Worm (Caenorhabditis elegans): ENCODE measurements around the gene T09F5.20.
"Not testable (repeated sequence)": the region's sequence is repeated elsewhere in the genome, so short reads cannot be mapped to it uniquely, and the experiment has no call there.

T09F5.20 gene

ce11 chrV:15127413-15127812, 20.3 kb downstream of the T09F5.20 start, which contains the start of gene srj-27:
TSS of gene srj-27 (minus strand) at chrV:15127513.
- no peak for TF ChIP-seq ceh-13 (GFP tag; optimal IDR thresholded peaks at IDR 0.05)
- no peak for TF ChIP-seq scrt-1 (GFP tag; IDR thresholded peaks at IDR 0.05)
- TF ChIP-seq ama-1 (optimal IDR thresholded peaks at IDR 0.05) = no peak
- no peak for TF ChIP-seq B0310.2 (tag; optimal IDR thresholded peaks at IDR 0.05)
- no peak for TF ChIP-seq sea-1 (GFP tag; conservative IDR thresholded peaks at IDR 0.05)
- TF ChIP-seq ets-7 (tag; optimal IDR thresholded peaks at IDR 0.05) = no peak
- no peak for TF ChIP-seq tra-4 (tag; optimal IDR thresholded peaks at IDR 0.05)
- TF ChIP-seq tbx-11 (GFP tag; IDR thresholded peaks at IDR 0.05) = no peak
- no peak for TF ChIP-seq F13C5.2 (tag; optimal IDR thresholded peaks at IDR 0.05)
- no peak for TF ChIP-seq aly-1 (tag; optimal IDR thresholded peaks at IDR 0.05)
- no peak for TF ChIP-seq ceh-36 (tag; optimal IDR thresholded peaks at IDR 0.05)
- no peak for TF ChIP-seq hmg-4 (GFP tag; optimal IDR thresholded peaks at IDR 0.05)
- no peak for TF ChIP-seq hmbx-1 (tag; optimal IDR thresholded peaks at IDR 0.05)
- no peak for TF ChIP-seq hnd-1 (tag; optimal IDR thresholded peaks at IDR 0.05)
- TF ChIP-seq tbx-37 (GFP tag; conservative IDR thresholded peaks at IDR 0.05) = no peak
- no peak for TF ChIP-seq pes-1 (GFP tag; IDR thresholded peaks at IDR 0.05)
- TF ChIP-seq flt-1 (GFP tag; IDR thresholded peaks at IDR 0.05) = no peak

- not testable (repeated sequence) for TF ChIP-seq tbx-37 (GFP tag; conservative IDR thresholded peaks at IDR 0.05); tbx-11 (GFP tag; IDR thresholded peaks at IDR 0.05); tra-4 (tag; optimal IDR thresholded peaks at IDR 0.05)
These were observed 22.5 kb downstream of the T09F5.20 start, which contains the start of gene ugt-30 for ce11 chrV:15125162-15125561. TSS of gene ugt-30 (minus strand) at chrV:15125262.

ce11 chrV:15119517-15119916, 28.2 kb downstream of the T09F5.20 start, which contains the start of gene flor-1:
TSS of gene flor-1 (minus strand) at chrV:15119617.
- TF ChIP-seq ama-1 (optimal IDR thresholded peaks at IDR 0.05) = no peak
- no peak for TF ChIP-seq ceh-36 (tag; optimal IDR thresholded peaks at IDR 0.05)
- no peak for TF ChIP-seq pes-1 (GFP tag; IDR thresholded peaks at IDR 0.05)
- no peak for TF ChIP-seq hmg-4 (GFP tag; optimal IDR thresholded peaks at IDR 0.05)
- TF ChIP-seq tbx-37 (GFP tag; conservative IDR thresholded peaks at IDR 0.05) = no peak
- TF ChIP-seq aly-1 (tag; optimal IDR thresholded peaks at IDR 0.05) = no peak
- no peak for TF ChIP-seq tbx-11 (GFP tag; IDR thresholded peaks at IDR 0.05)
- TF ChIP-seq ceh-13 (GFP tag; optimal IDR thresholded peaks at IDR 0.05) = no peak
- no peak for TF ChIP-seq sea-1 (GFP tag; conservative IDR thresholded peaks at IDR 0.05)
- TF ChIP-seq ets-7 (tag; optimal IDR thresholded peaks at IDR 0.05) = no peak
- TF ChIP-seq tra-4 (tag; optimal IDR thresholded peaks at IDR 0.05) = no peak
- no peak for TF ChIP-seq hmbx-1 (tag; optimal IDR thresholded peaks at IDR 0.05)

DNA sequence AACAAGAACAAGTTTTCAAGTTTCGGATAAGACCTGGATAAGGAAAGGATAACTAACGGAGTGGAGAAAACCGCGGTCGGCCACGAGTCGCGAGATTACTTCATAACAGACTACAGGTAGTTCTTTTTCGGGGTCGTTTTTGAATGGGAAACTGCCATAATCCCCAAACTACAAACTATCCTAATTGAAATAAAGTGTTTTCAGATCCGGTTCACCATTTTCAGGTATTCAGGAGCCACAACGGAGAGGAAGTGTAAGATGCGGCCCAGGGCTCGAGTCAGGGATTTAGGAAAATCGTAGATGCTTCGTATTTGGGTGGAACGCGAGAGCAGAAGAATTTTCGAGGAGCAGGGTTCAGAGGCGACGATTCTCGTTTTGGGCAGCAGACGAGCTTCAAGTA, 31.7 kb downstream of the T09F5.20 start, which contains the start of gene T01G5.8:
T01G5.8 (plus strand) TSS at position 301 of the 400 bp plus-strand sequence.
- not testable (repeated sequence) for TF ChIP-seq hmbx-1 (tag; optimal IDR thresholded peaks at IDR 0.05); ceh-36 (tag; optimal IDR thresholded peaks at IDR 0.05); flt-1 (GFP tag; IDR thresholded peaks at IDR 0.05)

- TF ChIP-seq tbx-11 (GFP tag; IDR thresholded peaks at IDR 0.05) = no peak
- TF ChIP-seq hnd-1 (tag; optimal IDR thresholded peaks at IDR 0.05) = no peak
- TF ChIP-seq ceh-36 (tag; optimal IDR thresholded peaks at IDR 0.05) = no peak
- no peak for TF ChIP-seq ets-7 (tag; optimal IDR thresholded peaks at IDR 0.05)
- no peak for TF ChIP-seq flt-1 (GFP tag; IDR thresholded peaks at IDR 0.05)
- TF ChIP-seq ama-1 (optimal IDR thresholded peaks at IDR 0.05) = no peak
- TF ChIP-seq scrt-1 (GFP tag; IDR thresholded peaks at IDR 0.05) = no peak
- TF ChIP-seq ceh-13 (GFP tag; optimal IDR thresholded peaks at IDR 0.05) = no peak
- TF ChIP-seq tbx-37 (GFP tag; conservative IDR thresholded peaks at IDR 0.05) = no peak
- TF ChIP-seq tra-4 (tag; optimal IDR thresholded peaks at IDR 0.05) = no peak
- no peak for TF ChIP-seq pes-1 (GFP tag; IDR thresholded peaks at IDR 0.05)
These were observed 33.7 kb downstream of the T09F5.20 start, which contains the start of gene T01G5.6 for ce11 chrV:15113992-15114391. TSS of gene T01G5.6 (minus strand) at chrV:15114092.

- TF ChIP-seq ets-7 (tag; optimal IDR thresholded peaks at IDR 0.05) = no peak
- TF ChIP-seq B0310.2 (tag; optimal IDR thresholded peaks at IDR 0.05) = no peak
These were observed 36.0 kb downstream of the T09F5.20 start, which contains the start of gene T01G5.7 for ce11 chrV:15111660-15112059. TSS of gene T01G5.7 (plus strand) at chrV:15111960.

- TF ChIP-seq scrt-1 (GFP tag; IDR thresholded peaks at IDR 0.05) (no peak), aly-1 (tag; optimal IDR thresholded peaks at IDR 0.05) (no peak), hmbx-1 (tag; optimal IDR thresholded peaks at IDR 0.05) (no peak), ceh-13 (GFP tag; optimal IDR thresholded peaks at IDR 0.05) (no peak), F13C5.2 (tag; optimal IDR thresholded peaks at IDR 0.05) (no peak), flt-1 (GFP tag; IDR thresholded peaks at IDR 0.05) (no peak), hmg-4 (GFP tag; optimal IDR thresholded peaks at IDR 0.05) (no peak), ama-1 (optimal IDR thresholded peaks at IDR 0.05) (no peak), ceh-36 (tag; optimal IDR thresholded peaks at IDR 0.05) (no peak), tbx-11 (GFP tag; IDR thresholded peaks at IDR 0.05) (no peak)
These were observed 38.4 kb downstream of the T09F5.20 start, which contains the start of gene Y75B12A.2 for ce11 chrV:15109260-15109659. TSS of gene Y75B12A.2 (plus strand) at chrV:15109560.

ce11 chrV:15105893-15106598, 41.6 kb downstream of the T09F5.20 start, which contains the start of gene C01G10.14:
TSS of gene C01G10.14 (minus strand) at chrV:15105943.
- TF ChIP-seq ceh-36 (tag; optimal IDR thresholded peaks at IDR 0.05); ama-1 (optimal IDR thresholded peaks at IDR 0.05); scrt-1 (GFP tag; IDR thresholded peaks at IDR 0.05): not testable (repeated sequence)
